Fruit fly (Drosophila melanogaster): ENCODE results near the gene Tfb4.

DNA sequence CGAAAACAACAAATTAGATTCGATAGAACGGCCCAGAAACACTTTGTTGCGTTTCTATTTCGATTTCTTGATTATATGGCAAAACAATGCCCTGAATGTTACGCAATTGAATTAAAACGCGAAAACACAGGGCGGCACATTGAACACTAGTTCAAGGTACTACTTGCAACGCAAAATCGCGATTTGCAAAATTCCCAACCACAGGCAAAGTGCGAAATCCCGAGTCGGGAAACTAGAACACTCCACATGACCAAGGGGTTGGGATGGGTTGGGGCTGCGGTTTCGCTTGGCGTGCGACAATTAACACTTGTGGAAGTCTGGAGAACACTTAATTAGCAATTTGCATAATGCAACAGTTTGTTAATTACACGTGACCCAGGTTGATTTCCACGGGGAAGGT is 26.2 kb downstream of the Tfb4 start:
- TF ChIP-seq Hr96 (GFP tag; optimal IDR thresholded peaks at IDR 0.05) (no peak), CG33017 (tag; optimal IDR thresholded peaks at IDR 0.05) (peak; percentile 41), Crg-1 (GFP tag; optimal IDR thresholded peaks at IDR 0.05) (no peak), kay (GFP tag; ENCODE audit: borderline replicate concordance) (no peak), tj (GFP tag; optimal IDR thresholded peaks at IDR 0.05) (peak; percentile 36), pad (GFP tag; optimal IDR thresholded peaks at IDR 0.05) (no peak), ovo (GFP tag; optimal IDR thresholded peaks at IDR 0.05) (no peak), toe (GFP tag; optimal IDR thresholded peaks at IDR 0.05) (no peak), CG14711 (tag; optimal IDR thresholded peaks at IDR 0.05) (no peak), CG1620 (GFP tag; optimal IDR thresholded peaks at IDR 0.05) (no peak), Mnt (GFP tag; optimal IDR thresholded peaks at IDR 0.05) (no peak), bab1 (GFP tag; optimal IDR thresholded peaks at IDR 0.05) (no peak), CG12768 (GFP tag; optimal IDR thresholded peaks at IDR 0.05) (peak; percentile 92), Clk (GFP tag; optimal IDR thresholded peaks at IDR 0.05) (peak; percentile 34)
